Worm (Caenorhabditis elegans): ENCODE measurements around the gene F43C1.5.
A peak's percentile ranks its signal among the peaks of the same experiment; 100 is the strongest.

The F43C1.5 gene

DNA sequence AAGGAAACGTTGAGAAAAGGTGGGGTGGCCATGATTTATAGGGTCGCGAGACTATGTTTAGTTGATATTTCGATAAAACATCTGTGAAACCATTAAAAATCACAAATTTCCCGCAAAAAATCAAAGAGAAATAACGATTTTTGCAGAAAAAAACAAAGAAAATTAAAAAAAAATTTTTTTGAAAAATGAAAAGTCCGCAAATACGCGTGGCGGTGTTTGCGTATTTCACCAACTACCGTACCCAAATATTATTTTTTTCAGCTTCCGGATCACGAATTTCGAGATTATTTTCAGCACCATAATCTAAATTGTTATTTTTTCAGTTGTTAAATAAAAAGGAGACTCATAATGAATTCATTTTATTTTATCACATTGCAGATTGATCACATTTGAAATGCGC is 1.2 kb downstream of the F43C1.5 start:
- no peak for TF ChIP-seq lim-6 (tag; optimal IDR thresholded peaks at IDR 0.05)
- no peak for TF ChIP-seq ref-2 (tag; optimal IDR thresholded peaks at IDR 0.05)
- no peak for TF ChIP-seq odd-2 (tag; optimal IDR thresholded peaks at IDR 0.05)
- no peak for TF ChIP-seq syd-9 (tag; optimal IDR thresholded peaks at IDR 0.05)
- TF ChIP-seq pqm-1 (tag; optimal IDR thresholded peaks at IDR 0.05): no peak
- no peak for TF ChIP-seq ceh-45 (GFP tag; IDR thresholded peaks at IDR 0.05)
- no peak for TF ChIP-seq K02D7.2 (tag; optimal IDR thresholded peaks at IDR 0.05)
- no peak for TF ChIP-seq tbx-7 (tag; optimal IDR thresholded peaks at IDR 0.05)
- no peak for TF ChIP-seq pag-3 (tag; optimal IDR thresholded peaks at IDR 0.05; ENCODE audit: borderline replicate concordance)

DNA sequence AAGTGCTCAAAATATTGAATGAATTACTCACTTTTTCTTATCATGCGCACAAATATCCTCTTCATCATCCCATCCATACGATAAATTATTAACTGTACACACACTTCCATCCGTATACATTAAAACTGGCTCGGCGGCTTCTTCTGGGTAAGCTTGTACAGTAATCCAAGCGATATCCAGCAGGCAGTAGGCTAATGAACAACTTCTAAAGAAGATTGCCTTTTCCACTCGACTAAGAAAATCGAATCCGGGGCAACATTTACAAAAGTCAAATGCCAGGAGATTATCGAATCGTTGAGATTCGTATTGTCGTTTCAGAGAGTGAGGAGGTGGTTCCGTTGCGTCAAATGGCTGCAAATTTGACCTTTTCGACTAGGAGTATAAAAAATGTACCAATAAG is 2.4 kb downstream of the F43C1.5 start:
- TF ChIP-seq fkh-6 (tag; optimal IDR thresholded peaks at IDR 0.05): no peak
- no peak for TF ChIP-seq mec-3 (tag; optimal IDR thresholded peaks at IDR 0.05; ENCODE audit: borderline replicate concordance)
- TF ChIP-seq ceh-9 (tag; optimal IDR thresholded peaks at IDR 0.05): no peak
- TF ChIP-seq syd-9 (tag; optimal IDR thresholded peaks at IDR 0.05): no peak
- no peak for TF ChIP-seq pat-9 (tag; optimal IDR thresholded peaks at IDR 0.05)
- no peak for TF ChIP-seq dve-1 (tag; optimal IDR thresholded peaks at IDR 0.05)
- TF ChIP-seq nhr-232 (tag; optimal IDR thresholded peaks at IDR 0.05): no peak
- no peak for TF ChIP-seq T23F11.4 (GFP tag; optimal IDR thresholded peaks at IDR 0.05)
- no peak for TF ChIP-seq tbx-2 (tag; optimal IDR thresholded peaks at IDR 0.05)
- no peak for TF ChIP-seq gmeb-2 (tag; optimal IDR thresholded peaks at IDR 0.05)
- no peak for TF ChIP-seq elt-2 (tag; optimal IDR thresholded peaks at IDR 0.05)
- TF ChIP-seq unc-3 (GFP tag; conservative IDR thresholded peaks at IDR 0.05): no peak
- no peak for TF ChIP-seq unc-3 (tag; optimal IDR thresholded peaks at IDR 0.05)
- no peak for TF ChIP-seq fkh-10 (GFP tag; optimal IDR thresholded peaks at IDR 0.05)

DNA sequence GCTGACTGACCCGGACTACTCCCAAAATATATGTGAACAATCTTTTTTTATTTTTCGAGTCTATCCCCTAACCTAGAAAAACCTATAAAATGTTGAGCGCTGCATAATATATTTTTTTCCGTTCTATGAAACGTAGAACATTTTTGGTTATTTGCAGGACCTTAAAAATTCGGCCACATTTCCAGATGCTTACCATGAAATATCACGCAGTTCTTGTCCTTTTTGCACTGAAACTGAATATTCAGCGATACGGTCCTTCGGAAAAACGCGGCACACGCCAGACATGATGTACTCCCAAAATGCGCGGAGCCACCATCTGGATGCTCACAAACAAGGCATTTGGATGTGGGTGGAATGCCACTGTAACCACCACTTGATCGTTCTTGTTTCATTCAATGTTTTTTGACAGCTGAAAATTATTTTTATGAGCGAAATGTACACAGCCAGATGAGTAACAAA is 3.9 kb downstream of the F43C1.5 start, which contains the start of gene nhr-20:
Gene nhr-20 (minus strand): TSS at position 409 of the 459 bp plus-strand sequence.
- TF ChIP-seq ceh-19 (GFP tag; optimal IDR thresholded peaks at IDR 0.05): no peak
- TF ChIP-seq tbx-2 (tag; optimal IDR thresholded peaks at IDR 0.05): no peak
- no peak for TF ChIP-seq sox-2 (GFP tag; IDR thresholded peaks at IDR 0.05)
- no peak for TF ChIP-seq unc-86 (tag; optimal IDR thresholded peaks at IDR 0.05)
- TF ChIP-seq odd-2 (tag; optimal IDR thresholded peaks at IDR 0.05): no peak
- TF ChIP-seq unc-55 (GFP tag; optimal IDR thresholded peaks at IDR 0.05): no peak
- TF ChIP-seq pqm-1 (tag; optimal IDR thresholded peaks at IDR 0.05): no peak
- TF ChIP-seq pat-9 (tag; optimal IDR thresholded peaks at IDR 0.05): no peak
- no peak for TF ChIP-seq mec-3 (tag; optimal IDR thresholded peaks at IDR 0.05; ENCODE audit: borderline replicate concordance)
- no peak for TF ChIP-seq unc-3 (GFP tag; conservative IDR thresholded peaks at IDR 0.05)
- no peak for TF ChIP-seq unc-3 (tag; optimal IDR thresholded peaks at IDR 0.05)
- no peak for TF ChIP-seq gmeb-2 (tag; optimal IDR thresholded peaks at IDR 0.05)
- no peak for TF ChIP-seq dve-1 (tag; optimal IDR thresholded peaks at IDR 0.05)
- no peak for TF ChIP-seq C08G9.2 (tag; optimal IDR thresholded peaks at IDR 0.05)
- no peak for TF ChIP-seq hlh-15 (tag; optimal IDR thresholded peaks at IDR 0.05)
- TF ChIP-seq pag-3 (tag; optimal IDR thresholded peaks at IDR 0.05; ENCODE audit: borderline replicate concordance): no peak
- no peak for TF ChIP-seq pha-2 (tag; optimal IDR thresholded peaks at IDR 0.05)

DNA sequence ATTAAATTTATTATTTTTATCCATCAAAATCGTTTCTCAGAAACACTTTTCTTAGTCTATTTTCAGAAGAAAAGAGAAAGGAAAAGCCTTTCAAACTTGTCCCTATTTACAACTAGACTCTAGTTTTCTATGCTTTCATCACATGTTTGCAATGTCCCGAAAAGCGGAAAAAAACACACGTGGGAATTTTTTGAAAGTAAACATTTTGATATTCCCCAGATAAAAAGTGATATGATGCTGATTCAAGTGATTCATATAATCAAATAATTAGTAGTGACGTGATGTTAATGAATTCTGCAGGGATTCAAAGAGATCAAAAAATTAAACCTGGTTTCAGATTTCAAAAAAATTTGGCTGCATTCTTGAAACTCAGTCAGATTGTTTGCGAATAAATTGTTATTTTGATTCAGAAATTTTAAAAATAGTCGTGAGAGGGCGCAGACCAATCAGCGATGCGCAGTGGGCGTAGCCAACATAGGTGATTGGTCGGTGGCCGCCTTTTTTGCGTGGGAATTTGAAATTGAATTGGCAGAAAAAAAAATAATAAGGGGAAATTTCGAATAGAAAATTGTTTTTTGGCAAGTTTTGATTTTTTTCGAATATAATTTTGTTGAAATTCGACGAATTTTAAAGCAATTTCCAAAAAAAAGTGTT is 5.8 kb downstream of the F43C1.5 start:
- peak; percentile 88 for TF ChIP-seq nfya-1 (tag; optimal IDR thresholded peaks at IDR 0.05)
- no peak for TF ChIP-seq ceh-2 (tag; optimal IDR thresholded peaks at IDR 0.05)

DNA sequence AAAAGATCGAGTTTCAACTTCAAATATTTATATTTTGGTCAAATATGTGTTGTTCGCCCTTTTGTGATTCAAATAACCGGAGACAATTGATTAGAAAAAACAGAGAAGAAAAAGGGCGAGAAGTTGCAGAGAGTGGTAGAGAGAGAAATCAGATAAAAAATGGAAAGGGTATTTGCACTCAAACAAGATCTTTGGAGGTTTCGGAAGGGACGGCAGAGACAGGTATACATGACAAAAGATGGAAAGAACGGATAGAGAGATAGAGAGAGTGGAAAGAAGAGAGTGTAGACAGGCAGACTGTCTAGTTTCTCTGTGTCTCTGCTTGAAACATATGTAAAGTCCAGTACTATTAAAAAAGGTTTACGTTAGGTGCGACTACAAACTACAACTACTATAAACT is 7.2 kb downstream of the F43C1.5 start:
- TF ChIP-seq tbx-2 (tag; optimal IDR thresholded peaks at IDR 0.05) (peak; percentile 24), ceh-18 (tag; optimal IDR thresholded peaks at IDR 0.05) (no peak)
